Worm (Caenorhabditis elegans) whole organism, L2 larva: Measurements from ENCODE around the gene Y37D8A.26.

Experiments
- ama-1 ChIP-seq: fragments of 150-350 bp; optimal IDR thresholded peaks from 2 replicates; lab custom pipeline; 2018; ENCODE audit warnings: inconsistent platforms
- blmp-1 ChIP-seq: sonication (generic microtip); optimal IDR thresholded peaks from 2 replicates; lab custom pipeline; 2017; ENCODE audit warnings: missing genetic modification characterization, mild to moderate bottlenecking, missing compliant biosample characterization, antibody characterized with exemption, moderate library complexity; ENCODE audit not compliant: insufficient read depth
- ceh-82 ChIP-seq: fragments of 150-350 bp; optimal IDR thresholded peaks from 2 replicates; lab custom pipeline; 2014; ENCODE audit warnings: missing biosample characterization, missing genetic modification characterization
- lsy-2 ChIP-seq, 2 experiments: fragments of 150-350 bp in 1 of 2; sonication (generic microtip) in 1 of 2; optimal IDR thresholded peaks; 2 replicates each; lab custom pipeline; 2014 to 2017; ENCODE audit warnings: missing biosample characterization in 2 of 2, missing genetic modification characterization in 2 of 2
- nhr-25 ChIP-seq: fragments of 150-350 bp; sonication (generic microtip); optimal IDR thresholded peaks from 3 replicates; lab custom pipeline; 2014; ENCODE audit warnings: missing biosample characterization, missing genetic modification characterization
- nhr-77 ChIP-seq: fragments of 150-350 bp; optimal IDR thresholded peaks from 2 replicates; lab custom pipeline; 2014; ENCODE audit warnings: missing biosample characterization, missing genetic modification characterization
- zag-1 ChIP-seq: fragments of 150-350 bp; optimal IDR thresholded peaks from 2 replicates; lab custom pipeline; 2014; ENCODE audit warnings: missing biosample characterization, missing genetic modification characterization

DNA sequence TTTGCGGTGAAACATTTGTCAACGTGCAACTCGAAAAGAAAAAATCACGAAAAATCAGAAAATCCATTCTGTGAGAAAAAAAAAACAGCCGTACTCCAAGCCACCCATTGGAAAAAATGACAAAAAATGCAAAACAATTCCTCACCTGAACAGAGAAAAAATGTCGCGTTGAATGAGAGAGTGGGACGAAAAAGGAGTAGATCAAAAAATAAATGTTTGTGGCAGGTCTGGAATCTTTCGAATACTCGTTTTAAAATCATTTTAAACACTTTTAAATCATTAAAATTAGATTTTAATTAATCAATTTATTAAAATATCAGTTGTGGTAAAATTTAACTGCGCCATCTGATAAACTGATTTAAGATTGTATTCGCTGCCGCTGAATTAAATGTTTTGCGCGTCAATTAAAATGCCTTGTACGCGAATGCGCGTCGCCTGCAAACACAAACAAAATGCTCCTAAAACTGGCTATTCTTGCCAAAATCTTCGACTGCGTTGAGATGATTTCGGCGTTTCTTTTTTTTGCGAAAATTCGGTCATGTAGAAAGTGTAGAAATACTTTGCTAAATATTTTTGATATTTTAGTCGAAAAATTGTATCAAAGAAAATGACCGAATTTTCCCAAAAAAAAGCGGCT lies 13.7 kb upstream of the Y37D8A.26 start, which contains the start of gene Y37D8A.6:
- no peak for TF ChIP-seq zag-1
- TF ChIP-seq ceh-82 (tag; lab: Kevin White, UChicago) = no peak
- TF ChIP-seq blmp-1 (tag; lab: Kevin White, UChicago) = no peak
- no peak for TF ChIP-seq nhr-25 (tag; lab: Kevin White, UChicago)
- peak in 1 of 2 experiments; percentile 9 for TF ChIP-seq lsy-2 (tag; optimal IDR thresholded peaks at IDR 0.05; lab: Kevin White, UChicago)
- no peak for TF ChIP-seq ama-1 (lab: Kevin White, UChicago)
- no peak for TF ChIP-seq nhr-77 (tag; lab: Kevin White, UChicago)
